Fruit fly (Drosophila melanogaster): ENCODE measurements around the gene CG17376.

CG17376 gene

DNA sequence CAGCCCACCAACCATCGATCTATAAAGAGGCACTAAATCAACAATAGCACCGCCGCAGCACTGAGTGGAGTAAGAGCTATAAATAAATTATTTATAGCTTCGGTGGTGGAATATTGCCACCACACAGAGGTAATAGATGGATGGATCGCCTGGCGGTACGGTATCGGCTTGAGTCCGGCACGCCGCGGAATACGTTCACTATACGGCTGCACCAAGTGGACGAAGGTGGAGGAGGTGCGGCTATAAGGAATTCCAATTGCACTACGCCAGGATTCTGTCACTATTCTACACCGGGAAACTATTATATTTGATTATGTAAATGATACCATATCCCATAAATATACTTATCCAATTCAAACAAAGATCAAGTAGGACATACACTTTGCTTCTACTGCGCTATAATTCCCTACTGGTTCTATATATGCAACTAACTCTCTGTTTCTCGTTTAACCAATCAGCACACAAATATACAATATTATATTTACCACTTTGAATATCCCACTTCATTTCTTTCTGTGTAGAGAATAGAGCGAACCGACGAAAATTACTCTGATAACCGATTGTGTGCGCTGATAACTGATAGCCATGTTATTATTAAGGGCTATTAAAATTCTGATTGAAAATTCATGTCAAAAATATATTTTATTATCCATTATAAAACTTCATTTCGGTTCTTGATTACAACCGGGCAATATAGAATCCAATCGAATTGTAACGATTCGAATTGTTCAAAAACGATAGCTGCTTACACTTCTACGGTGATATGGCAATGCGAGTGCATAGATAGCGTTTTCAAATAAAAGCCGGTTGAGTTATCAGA lies 18.7 kb upstream of the CG17376 start:
- no peak for TF ChIP-seq Met (GFP tag; optimal IDR thresholded peaks at IDR 0.05)
- no peak for TF ChIP-seq acj6 (GFP tag; optimal IDR thresholded peaks at IDR 0.05)
- TF ChIP-seq Lpt (GFP tag; optimal IDR thresholded peaks at IDR 0.05) = no peak
- no peak for TF ChIP-seq CG8632 (GFP tag; optimal IDR thresholded peaks at IDR 0.05)
- no peak for TF ChIP-seq CG9139 (GFP tag; optimal IDR thresholded peaks at IDR 0.05)
- TF ChIP-seq fd59A (GFP tag; optimal IDR thresholded peaks at IDR 0.05) = no peak
- no peak for TF ChIP-seq CG16779 (tag; optimal IDR thresholded peaks at IDR 0.05)
- no peak for TF ChIP-seq lz (GFP tag; optimal IDR thresholded peaks at IDR 0.05)

DNA sequence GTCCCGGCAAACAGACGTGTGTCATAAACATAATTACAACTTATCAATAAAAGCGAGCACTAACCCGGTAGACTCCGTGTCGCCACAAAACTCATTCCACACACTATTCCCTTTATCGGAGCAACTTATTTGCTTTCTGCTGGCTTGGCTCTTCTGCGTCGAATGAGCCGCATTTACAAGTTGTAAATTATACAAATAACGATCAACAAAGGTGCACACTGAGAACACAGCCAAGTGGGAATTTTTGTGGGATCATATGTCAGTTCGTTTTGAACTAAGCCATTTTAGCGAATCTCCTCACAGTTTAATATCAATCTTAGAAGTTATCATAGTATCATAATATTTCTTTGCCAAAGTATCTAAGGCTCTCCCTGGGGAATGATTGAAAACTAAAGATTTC lies 17.7 kb upstream of the CG17376 start:
- TF ChIP-seq fkh (GFP tag; optimal IDR thresholded peaks at IDR 0.05) (peak; percentile 58), CG34406 (GFP tag; optimal IDR thresholded peaks at IDR 0.05) (no peak)

DNA sequence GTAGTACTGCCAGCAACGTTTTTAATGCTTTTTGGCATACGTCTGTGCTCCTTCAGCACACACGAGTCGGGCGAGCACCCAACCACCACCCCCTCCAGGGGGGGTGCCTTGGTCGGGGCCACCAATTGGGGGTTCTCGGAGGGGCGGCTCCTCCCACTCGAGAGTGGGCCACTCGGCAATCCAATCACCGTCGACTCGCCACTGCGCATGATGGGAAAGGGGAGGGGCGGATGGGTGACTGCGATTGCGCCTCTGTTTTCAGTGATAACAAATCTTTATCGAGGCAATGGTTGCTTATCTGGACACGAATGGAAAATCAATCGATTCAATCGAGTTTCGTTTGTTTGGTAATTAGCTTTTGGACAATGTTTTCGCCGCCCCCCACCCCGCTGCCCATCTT lies 16.8 kb upstream of the CG17376 start:
- TF ChIP-seq CG6163 (GFP tag; IDR thresholded peaks at IDR 0.05) = 0 out of 3 replicates have a peak, but pooled peaks have one; percentile 29
- TF ChIP-seq CG7368 (GFP tag; optimal IDR thresholded peaks at IDR 0.05) = peak; percentile 31
- TF ChIP-seq fd59A (GFP tag; optimal IDR thresholded peaks at IDR 0.05) = no peak

DNA sequence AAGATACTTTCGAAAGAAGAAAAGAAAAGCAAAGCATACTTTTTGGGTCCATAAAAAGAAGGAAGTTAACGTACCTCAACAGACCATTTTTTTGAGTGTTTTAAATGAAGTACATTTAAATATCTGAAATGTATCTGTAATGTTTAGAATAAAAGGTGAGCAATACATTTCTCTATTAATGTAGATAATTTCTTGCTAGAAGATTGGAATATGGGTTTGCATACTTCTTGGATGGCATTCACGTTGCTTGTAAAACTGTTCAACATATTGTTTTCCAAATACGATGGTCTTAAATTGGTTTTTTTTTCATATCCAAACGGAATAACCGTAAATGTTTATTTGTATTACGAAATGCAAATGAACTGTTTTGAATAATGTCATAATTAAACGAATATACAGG lies 5.1 kb upstream of the CG17376 start, which contains the start of gene CG17375:
TSS of gene CG17375 (minus strand) at position 10 of the 400 bp plus-strand sequence.
- TF ChIP-seq CG31627 (GFP tag; optimal IDR thresholded peaks at IDR 0.05) (no peak), CG8119 (GFP tag; IDR thresholded peaks at IDR 0.05) (no peak), CG3032 (tag; optimal IDR thresholded peaks at IDR 0.05) (no peak), Gug (GFP tag; IDR thresholded peaks at IDR 0.05) (no peak), svp (GFP tag) (no peak), CG11902 (GFP tag; optimal IDR thresholded peaks at IDR 0.05) (no peak), CG6808 (GFP tag; optimal IDR thresholded peaks at IDR 0.05) (no peak), fd59A (GFP tag; optimal IDR thresholded peaks at IDR 0.05) (no peak), Hr39 (GFP tag; optimal IDR thresholded peaks at IDR 0.05) (no peak), CG3919 (GFP tag; optimal IDR thresholded peaks at IDR 0.05) (no peak), eg (GFP tag; IDR thresholded peaks at IDR 0.05) (no peak), dsx (GFP tag; optimal IDR thresholded peaks at IDR 0.05; ENCODE audit: poor library complexity, severe bottlenecking) (no peak), CG10669 (GFP tag; optimal IDR thresholded peaks at IDR 0.05) (no peak), achi (GFP tag; optimal IDR thresholded peaks at IDR 0.05) (no peak), Lpt (GFP tag; optimal IDR thresholded peaks at IDR 0.05) (no peak), net (GFP tag; optimal IDR thresholded peaks at IDR 0.05) (no peak), esn (GFP tag; optimal IDR thresholded peaks at IDR 0.05) (no peak), Met (GFP tag; optimal IDR thresholded peaks at IDR 0.05) (no peak), Sox15 (GFP tag; optimal IDR thresholded peaks at IDR 0.05) (no peak), OdsH (GFP tag; optimal IDR thresholded peaks at IDR 0.05) (no peak)

DNA sequence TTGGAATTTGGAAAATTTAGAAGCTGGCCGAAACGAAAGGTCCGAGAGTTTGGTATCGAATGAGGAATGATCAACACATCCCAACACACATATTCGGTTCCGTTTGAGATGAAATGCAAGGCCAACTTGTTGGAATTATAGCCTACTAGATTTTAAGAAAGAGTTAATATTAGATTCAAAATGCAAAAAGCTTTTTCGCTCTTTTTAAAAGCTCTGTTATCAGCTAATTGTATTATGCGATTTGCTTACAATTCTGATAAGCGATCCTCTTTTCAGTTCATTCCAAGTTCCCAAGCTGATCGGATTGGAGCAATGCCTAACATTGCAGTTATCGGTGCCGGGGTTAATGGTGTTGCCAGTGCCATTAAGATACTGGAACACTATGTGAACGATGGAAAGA lies 2.0 kb upstream of the CG17376 start, which contains the start of the genes CG17377 and Daao2:
TSS of gene CG17377 (minus strand) at position 101 of the 400 bp plus-strand sequence.
TSS of gene Daao2 (plus strand) at position 272 of the 400 bp plus-strand sequence.
- no peak for TF ChIP-seq Blimp-1 (GFP tag; optimal IDR thresholded peaks at IDR 0.05)
- no peak for TF ChIP-seq CG8319 (GFP tag; optimal IDR thresholded peaks at IDR 0.05)
- TF ChIP-seq CG6854 (GFP tag; optimal IDR thresholded peaks at IDR 0.05) = no peak
- no peak for TF ChIP-seq fkh (GFP tag; optimal IDR thresholded peaks at IDR 0.05)
- TF ChIP-seq Hr38 (GFP tag; optimal IDR thresholded peaks at IDR 0.05) = no peak
- no peak for TF ChIP-seq CG1621 (tag; optimal IDR thresholded peaks at IDR 0.05)
- peak; percentile 52 for TF ChIP-seq vri (GFP tag; optimal IDR thresholded peaks at IDR 0.05)
- no peak for TF ChIP-seq Eip93F (GFP tag; optimal IDR thresholded peaks at IDR 0.05)
